Worm (Caenorhabditis elegans) whole organism, young adult: ENCODE data around the gene chil-17.
A peak's percentile ranks its signal among the peaks of the same experiment; 100 is the strongest.

ENCODE experiments used
- C06A6.2 ChIP-seq: fragments of 200-800 bp; sonication (Bioruptor generic); conservative IDR thresholded peaks from 2 replicates; pipeline ENCODE4 v1.3.6; 2022; ENCODE audit warnings: missing genetic modification characterization, missing compliant biosample characterization
- F10E7.11 ChIP-seq: sonication (generic microtip); optimal IDR thresholded peaks from 2 replicates; lab custom pipeline; 2017; ENCODE audit warnings: mild to moderate bottlenecking, missing genetic modification characterization, moderate library complexity, missing compliant biosample characterization
- F55B11.4 ChIP-seq: sonication (generic microtip); optimal IDR thresholded peaks from 2 replicates; lab custom pipeline; 2016; ENCODE audit warnings: missing compliant biosample characterization, missing genetic modification characterization, borderline replicate concordance; ENCODE audit not compliant: insufficient read depth
- F57C9.4 ChIP-seq: sonication (generic microtip); optimal IDR thresholded peaks from 2 replicates; lab custom pipeline; 2017; ENCODE audit warnings: mild to moderate bottlenecking, missing genetic modification characterization, missing compliant biosample characterization
- K11D2.4 ChIP-seq: fragments of 200-800 bp; sonication (Bioruptor generic); IDR thresholded peaks from 2 replicates; pipeline ENCODE4 v1.3.6; 2022; ENCODE audit warnings: missing genetic modification reagents, missing genetic modification characterization, missing compliant biosample characterization
- K12H6.12 ChIP-seq: fragments of 200-800 bp; sonication (Bioruptor generic); optimal IDR thresholded peaks from 2 replicates; lab custom pipeline; 2018; ENCODE audit warnings: mild to moderate bottlenecking, missing genetic modification characterization, missing compliant biosample characterization
- akir-1 ChIP-seq: fragments of 200-800 bp; sonication (Bioruptor generic); optimal IDR thresholded peaks from 2 replicates; lab custom pipeline; 2018; ENCODE audit warnings: mild to moderate bottlenecking, missing genetic modification characterization, moderate library complexity, missing compliant biosample characterization
- ama-1 ChIP-seq, 3 experiments: fragments of 150-350 bp in 1 of 3; sonication (generic microtip) in 2 of 3; optimal IDR thresholded peaks; 2 replicates each; lab custom pipeline; 2014 to 2018; ENCODE audit warnings: missing biosample characterization in 2 of 3, missing genetic modification characterization in 2 of 3, missing genetic modification reagents in 2 of 3
- athp-1 ChIP-seq: sonication (generic microtip); optimal IDR thresholded peaks from 2 replicates; lab custom pipeline; 2017; ENCODE audit warnings: mild to moderate bottlenecking, missing genetic modification characterization, missing compliant biosample characterization
- bed-2 ChIP-seq: fragments of 200-800 bp; sonication (Bioruptor generic); IDR thresholded peaks from 2 replicates; pipeline ENCODE4 v1.3.6; 2022; ENCODE audit warnings: missing genetic modification reagents, missing genetic modification characterization, missing compliant biosample characterization
- ccch-3 ChIP-seq: fragments of 200-800 bp; sonication (Bioruptor generic); optimal IDR thresholded peaks from 2 replicates; lab custom pipeline; 2018; ENCODE audit warnings: mild to moderate bottlenecking, missing genetic modification characterization, missing compliant biosample characterization
- ceh-40 ChIP-seq: fragments of 200-800 bp; sonication (Bioruptor generic); IDR thresholded peaks from 2 replicates; pipeline ENCODE4 v1.3.6; 2022; ENCODE audit warnings: missing genetic modification characterization, missing compliant biosample characterization
- ceh-79 ChIP-seq: sonication (generic microtip); optimal IDR thresholded peaks from 2 replicates; lab custom pipeline; 2017; ENCODE audit warnings: mild to moderate bottlenecking, missing genetic modification characterization, missing compliant biosample characterization
- ceh-91 ChIP-seq: fragments of 200-800 bp; sonication (Bioruptor generic); IDR thresholded peaks from 2 replicates; pipeline ENCODE4 v1.3.6; 2022; ENCODE audit warnings: missing genetic modification reagents, missing genetic modification characterization, missing compliant biosample characterization
- die-1 ChIP-seq: sonication (generic microtip); optimal IDR thresholded peaks from 2 replicates; lab custom pipeline; 2016; ENCODE audit warnings: missing genotype, mild to moderate bottlenecking, missing genetic modification characterization, missing compliant biosample characterization
- dox-1 ChIP-seq: fragments of 200-800 bp; sonication (Bioruptor generic); IDR thresholded peaks from 2 replicates; pipeline ENCODE4 v1.3.6; 2022; ENCODE audit warnings: missing genetic modification reagents, missing genetic modification characterization, missing compliant biosample characterization
- dpff-1 ChIP-seq: sonication (generic microtip); optimal IDR thresholded peaks from 2 replicates; lab custom pipeline; 2017; ENCODE audit warnings: mild to moderate bottlenecking, missing genetic modification characterization, missing compliant biosample characterization
- ekl-4 ChIP-seq: fragments of 200-800 bp; sonication (Bioruptor generic); IDR thresholded peaks from 2 replicates; pipeline ENCODE4 v1.3.6; 2022; ENCODE audit warnings: missing genetic modification reagents, missing genetic modification characterization, missing compliant biosample characterization
- ets-4 ChIP-seq: fragments of 200-800 bp; sonication (Bioruptor generic); optimal IDR thresholded peaks from 2 replicates; lab custom pipeline; 2018; ENCODE audit warnings: mild to moderate bottlenecking, missing genetic modification characterization, missing compliant biosample characterization
- gei-17 ChIP-seq: fragments of 200-800 bp; sonication (Bioruptor generic); optimal IDR thresholded peaks from 2 replicates; lab custom pipeline; 2018; ENCODE audit warnings: mild to moderate bottlenecking, missing genetic modification characterization, missing compliant biosample characterization
- him-1 ChIP-seq: sonication (generic microtip); optimal IDR thresholded peaks from 2 replicates; lab custom pipeline; 2016; ENCODE audit warnings: missing genotype, missing genetic modification reagents, missing genetic modification characterization, missing compliant biosample characterization
- hlh-12 ChIP-seq: sonication (generic microtip); optimal IDR thresholded peaks from 2 replicates; lab custom pipeline; 2016; ENCODE audit warnings: missing genetic modification characterization, missing compliant biosample characterization
- hlh-26 ChIP-seq: fragments of 200-800 bp; sonication (Bioruptor generic); conservative IDR thresholded peaks from 2 replicates; pipeline ENCODE4 v1.3.6; 2022; ENCODE audit warnings: missing genetic modification reagents, missing genetic modification characterization, missing compliant biosample characterization
- hmg-20 ChIP-seq: fragments of 200-800 bp; sonication (Bioruptor generic); IDR thresholded peaks from 2 replicates; pipeline ENCODE4 v1.3.6; 2022; ENCODE audit warnings: missing genetic modification reagents, missing genetic modification characterization, missing compliant biosample characterization
- hsf-1 ChIP-seq: fragments of 200-800 bp; sonication (Bioruptor generic); IDR thresholded peaks from 2 replicates; pipeline ENCODE4 v1.3.6; 2022; ENCODE audit warnings: missing genetic modification reagents, missing genetic modification characterization, missing compliant biosample characterization
- lir-1 ChIP-seq: fragments of 200-800 bp; sonication (Bioruptor generic); conservative IDR thresholded peaks from 2 replicates; pipeline ENCODE4 v1.3.6; 2022; ENCODE audit warnings: missing genetic modification reagents, missing genetic modification characterization, missing compliant biosample characterization
- madf-10 ChIP-seq: sonication (generic microtip); optimal IDR thresholded peaks from 2 replicates; lab custom pipeline; 2016; ENCODE audit warnings: mild to moderate bottlenecking, missing genetic modification characterization, missing compliant biosample characterization
- madf-8 ChIP-seq: fragments of 200-800 bp; sonication (Bioruptor generic); conservative IDR thresholded peaks from 2 replicates; pipeline ENCODE4 v1.3.6; 2022; ENCODE audit warnings: missing genetic modification reagents, missing genetic modification characterization, missing compliant biosample characterization
- mcd-1 ChIP-seq: fragments of 200-800 bp; sonication (Bioruptor generic); IDR thresholded peaks from 2 replicates; pipeline ENCODE4 v1.3.6; 2022; ENCODE audit warnings: missing genetic modification reagents, missing genetic modification characterization, missing compliant biosample characterization
- nfya-1 ChIP-seq: sonication (generic microtip); optimal IDR thresholded peaks from 2 replicates; lab custom pipeline; 2017; ENCODE audit warnings: antibody characterized with exemption, missing compliant biosample characterization, missing genetic modification characterization, borderline replicate concordance; ENCODE audit not compliant: insufficient read depth
- nhr-120 ChIP-seq: fragments of 200-800 bp; sonication (Bioruptor generic); IDR thresholded peaks from 2 replicates; pipeline ENCODE4 v1.3.6; 2022; ENCODE audit warnings: missing genetic modification characterization, missing compliant biosample characterization
- rcor-1 ChIP-seq: fragments of 200-800 bp; sonication (Bioruptor generic); IDR thresholded peaks from 2 replicates; pipeline ENCODE4 v1.3.6; 2022; ENCODE audit warnings: missing genetic modification reagents, missing genetic modification characterization, missing compliant biosample characterization
- repo-1 ChIP-seq: sonication (generic microtip); optimal IDR thresholded peaks from 2 replicates; lab custom pipeline; 2017; ENCODE audit warnings: mild to moderate bottlenecking, missing genetic modification characterization, missing compliant biosample characterization
- rpc-1 ChIP-seq, 2 experiments: fragments of 150-350 bp in 1 of 2; sonication (generic microtip) in 1 of 2; optimal IDR thresholded peaks; 2 replicates each; lab custom pipeline; 2014 to 2018; ENCODE audit warnings: missing biosample characterization in 1 of 2, missing genetic modification characterization in 1 of 2, missing genetic modification reagents in 1 of 2, missing genotype in 1 of 2
- sdz-38 ChIP-seq: sonication (generic microtip); optimal IDR thresholded peaks from 2 replicates; lab custom pipeline; 2016; ENCODE audit warnings: missing genotype, missing genetic modification characterization, missing compliant biosample characterization
- snpc-1.3 ChIP-seq: sonication (generic microtip); optimal IDR thresholded peaks from 2 replicates; lab custom pipeline; 2017; ENCODE audit warnings: missing genetic modification characterization, mild to moderate bottlenecking, missing compliant biosample characterization, antibody characterized with exemption, moderate library complexity, missing genotype, missing genetic modification reagents; ENCODE audit not compliant: insufficient read depth
- sptf-2 ChIP-seq: fragments of 200-800 bp; sonication (Bioruptor generic); optimal IDR thresholded peaks from 2 replicates; lab custom pipeline; 2018; ENCODE audit warnings: mild to moderate bottlenecking, missing genetic modification characterization, missing compliant biosample characterization
- tbx-9 ChIP-seq: sonication (generic microtip); optimal IDR thresholded peaks from 2 replicates; lab custom pipeline; 2016; ENCODE audit warnings: borderline replicate concordance, missing genetic modification characterization, inconsistent platforms, missing compliant biosample characterization
- unc-62 ChIP-seq: fragments of 150-350 bp; optimal IDR thresholded peaks from 2 replicates; lab custom pipeline; 2014; ENCODE audit warnings: missing biosample characterization, missing genetic modification reagents, missing genetic modification characterization
- zfh-2 ChIP-seq: fragments of 200-800 bp; sonication (Bioruptor generic); conservative IDR thresholded peaks from 2 replicates; pipeline ENCODE4 v1.3.6; 2022; ENCODE audit warnings: missing genetic modification reagents, missing genetic modification characterization, missing compliant biosample characterization
- ztf-18 ChIP-seq: sonication (generic microtip); optimal IDR thresholded peaks from 2 replicates; lab custom pipeline; 2016; ENCODE audit warnings: missing genotype, mild to moderate bottlenecking, missing genetic modification characterization, missing compliant biosample characterization
- ztf-22 ChIP-seq: fragments of 200-800 bp; sonication (Bioruptor generic); optimal IDR thresholded peaks from 2 replicates; lab custom pipeline; 2018; ENCODE audit warnings: mild to moderate bottlenecking, missing genetic modification characterization, moderate library complexity, missing compliant biosample characterization
- ztf-25 ChIP-seq: fragments of 200-800 bp; sonication (Bioruptor generic); IDR thresholded peaks from 2 replicates; pipeline ENCODE4 v1.3.6; 2022; ENCODE audit warnings: missing genetic modification reagents, missing genetic modification characterization, missing compliant biosample characterization
- ztf-26 ChIP-seq: sonication (generic microtip); optimal IDR thresholded peaks from 2 replicates; lab custom pipeline; 2017; ENCODE audit warnings: missing genetic modification characterization, missing compliant biosample characterization
- ztf-3 ChIP-seq: fragments of 200-800 bp; sonication (Bioruptor generic); optimal IDR thresholded peaks from 2 replicates; lab custom pipeline; 2018; ENCODE audit warnings: mild to moderate bottlenecking, missing genetic modification characterization, missing compliant biosample characterization
- ztf-6 ChIP-seq: fragments of 200-800 bp; sonication (Bioruptor generic); IDR thresholded peaks from 2 replicates; pipeline ENCODE4 v1.3.6; 2022; ENCODE audit warnings: missing genetic modification reagents, missing genetic modification characterization, missing compliant biosample characterization

chil-17 gene

ce11 chrII:9440060-9440459 is at the start of gene chil-17:
Gene chil-17 (minus strand): TSS chrII:9440160.
- TF ChIP-seq athp-1 (tag; lab: Kevin White, UChicago) (no peak), F55B11.4 (tag; lab: Kevin White, UChicago) (no peak), nhr-120 (GFP tag; lab: Robert Waterston, UW) (no peak), dpff-1 (no peak), mcd-1 (no peak), bed-2 (GFP tag; lab: Robert Waterston, UW) (no peak), lir-1 (GFP tag; lab: Robert Waterston, UW) (no peak), sdz-38 (tag; lab: Kevin White, UChicago) (no peak), sptf-2 (no peak), hsf-1 (GFP tag; lab: Robert Waterston, UW) (no peak)

ce11 chrII:9487337-9487950 is 47.5 kb upstream of the chil-17 start, which contains the start of gene T19H5.4:
Gene T19H5.4 (minus strand): TSS chrII:9487387.
- TF ChIP-seq him-1 (tag; lab: Kevin White, UChicago) (no peak), rcor-1 (GFP tag; lab: Robert Waterston, UW) (no peak), ztf-22 (GFP tag; lab: Kevin White, UChicago) (peak; percentile 59), nhr-120 (GFP tag; lab: Robert Waterston, UW) (no peak), ztf-25 (GFP tag; lab: Robert Waterston, UW) (no peak), dox-1 (GFP tag; lab: Robert Waterston, UW) (peak; percentile 44; the same call in 1 of the 2 replicates), F10E7.11 (tag; lab: Kevin White, UChicago) (no peak), ztf-18 (tag; lab: Kevin White, UChicago) (no peak), ceh-40 (GFP tag; lab: Robert Waterston, UW) (no peak), F57C9.4 (tag; lab: Kevin White, UChicago) (no peak), rpc-1 (optimal IDR thresholded peaks at IDR 0.05; lab: Kevin White, UChicago) (no peak), rpc-1 (tag; optimal IDR thresholded peaks at IDR 0.05; lab: Kevin White, UChicago) (no peak), repo-1 (tag; lab: Kevin White, UChicago) (no peak), C06A6.2 (GFP tag; lab: Robert Waterston, UW) (no peak; the same call in 1 of the 2 replicates), snpc-1.3 (tag; lab: Kevin White, UChicago) (no peak), ceh-91 (GFP tag; lab: Robert Waterston, UW) (no peak), athp-1 (tag; lab: Kevin White, UChicago) (no peak), ceh-79 (tag; lab: Kevin White, UChicago) (no peak), ama-1 (optimal IDR thresholded peaks at IDR 0.05; lab: Kevin White, UChicago) (no peak), ama-1 (GFP tag; optimal IDR thresholded peaks at IDR 0.05; lab: Kevin White, UChicago) (no peak), ets-4 (GFP tag; lab: Kevin White, UChicago) (peak; percentile 91), ztf-3 (GFP tag; lab: Kevin White, UChicago) (no peak), hlh-12 (tag; lab: Kevin White, UChicago) (no peak), hlh-26 (no peak), madf-8 (GFP tag; lab: Robert Waterston, UW) (no peak), zfh-2 (GFP tag; lab: Robert Waterston, UW) (peak; percentile 95), madf-10 (tag; lab: Kevin White, UChicago) (peak; percentile 14), nfya-1 (no peak), K12H6.12 (tag; lab: Kevin White, UChicago) (peak; percentile 41), ztf-6 (GFP tag; lab: Robert Waterston, UW) (no peak), ccch-3 (GFP tag; lab: Kevin White, UChicago) (no peak), gei-17 (no peak), ztf-26 (tag; lab: Kevin White, UChicago) (peak; percentile 80), hmg-20 (no peak), K11D2.4 (peak; percentile 62; the same call in 1 of the 2 replicates), dpff-1 (no peak), ekl-4 (GFP tag; lab: Robert Waterston, UW) (no peak), tbx-9 (no peak), akir-1 (no peak), unc-62 (GFP tag; lab: Kevin White, UChicago) (no peak), die-1 (tag; lab: Kevin White, UChicago) (no peak)
